Worm (Caenorhabditis elegans): Measurements from ENCODE around the gene str-16.
A peak's percentile ranks its signal among the peaks of the same experiment; 100 is the strongest.

The str-16 gene

ce11 chrV:3194952-3195450, 41.7 kb upstream of the str-16 start, which contains the start of gene Y73C8B.2 (continued):
- TF ChIP-seq sptf-1 (tag; optimal IDR thresholded peaks at IDR 0.05) (no peak), skn-1 (tag; optimal IDR thresholded peaks at IDR 0.05) (peak; percentile 11), efl-3 (GFP tag; optimal IDR thresholded peaks at IDR 0.05) (no peak), mab-9 (GFP tag; IDR thresholded peaks at IDR 0.05) (no peak), lin-35 (GFP tag; optimal IDR thresholded peaks at IDR 0.05) (peak; percentile 19 to 59), mef-2 (tag; optimal IDR thresholded peaks at IDR 0.05) (no peak), ceh-88 (GFP tag; IDR thresholded peaks at IDR 0.05) (no peak), nhr-20 (tag; optimal IDR thresholded peaks at IDR 0.05) (peak; percentile 31), nhr-76 (tag; optimal IDR thresholded peaks at IDR 0.05) (no peak), lsy-2 (tag; optimal IDR thresholded peaks at IDR 0.05) (peak in 1 of 2 experiments; percentile 45), unc-30 (tag; optimal IDR thresholded peaks at IDR 0.05) (no peak), sox-4 (tag; optimal IDR thresholded peaks at IDR 0.05) (no peak), elt-3 (tag; optimal IDR thresholded peaks at IDR 0.05) (no peak), irx-1 (tag; optimal IDR thresholded peaks at IDR 0.05) (peak; percentile 3), lin-13 (GFP tag; optimal IDR thresholded peaks at IDR 0.05) (no peak), unc-62 (GFP tag; optimal IDR thresholded peaks at IDR 0.05) (no peak), rnt-1 (tag; optimal IDR thresholded peaks at IDR 0.05) (no peak), F16B12.6 (tag; optimal IDR thresholded peaks at IDR 0.05) (no peak), dpl-1 (GFP tag; optimal IDR thresholded peaks at IDR 0.05) (peak in 1 of 3 experiments; percentile 67), lin-14 (GFP tag; optimal IDR thresholded peaks at IDR 0.05) (peak; percentile 76), mep-1 (tag; optimal IDR thresholded peaks at IDR 0.05) (peak; percentile 45), nhr-85 (tag) (peak; percentile 45), blmp-1 (tag; optimal IDR thresholded peaks at IDR 0.05) (peak; percentile 42), hlh-17 (GFP tag; optimal IDR thresholded peaks at IDR 0.05; ENCODE audit: borderline replicate concordance) (no peak), lin-39 (tag; optimal IDR thresholded peaks at IDR 0.05) (no peak)

DNA sequence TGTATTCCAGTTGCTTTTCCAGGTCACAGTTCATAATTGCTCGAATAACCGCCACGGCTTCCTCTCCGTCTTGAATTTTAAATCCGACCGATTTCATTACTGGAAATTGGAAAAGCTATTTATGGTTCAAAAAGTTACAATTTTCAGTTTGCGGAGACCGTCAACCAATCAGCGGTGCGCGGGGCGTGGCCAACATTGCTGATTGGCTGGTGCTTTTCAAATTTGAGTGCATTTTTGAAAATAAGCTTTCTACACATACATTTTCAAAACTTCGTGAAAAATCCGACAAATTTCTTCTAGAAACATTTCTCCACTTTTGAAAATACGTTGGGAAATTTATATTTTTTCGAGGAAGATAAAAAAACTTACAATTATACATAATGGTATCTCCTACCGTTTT, 40.9 kb upstream of the str-16 start:
- no peak for TF ChIP-seq dpl-1 (GFP tag; optimal IDR thresholded peaks at IDR 0.05)
- no peak for TF ChIP-seq mdl-1 (tag; optimal IDR thresholded peaks at IDR 0.05)
- TF ChIP-seq dsc-1 (tag; optimal IDR thresholded peaks at IDR 0.05) = no peak
- TF ChIP-seq jun-1 (tag; optimal IDR thresholded peaks at IDR 0.05) = no peak
- TF ChIP-seq nhr-85 (tag) = no peak
- TF ChIP-seq lin-14 (GFP tag; optimal IDR thresholded peaks at IDR 0.05) = no peak
- TF ChIP-seq irx-1 (tag; optimal IDR thresholded peaks at IDR 0.05) = no peak

ce11 chrV:3196832-3197329, 39.8 kb upstream of the str-16 start, which contains the start of the genes Y73C8B.1 and Y73C8B.5:
Gene Y73C8B.1, minus strand, starts transcription at chrV:3196882.
Gene Y73C8B.5, plus strand, starts transcription at chrV:3197268.
- no peak for TF ChIP-seq ets-5 (GFP tag; IDR thresholded peaks at IDR 0.05)
- no peak for TF ChIP-seq tbx-2 (tag; optimal IDR thresholded peaks at IDR 0.05)
- TF ChIP-seq nhr-90 (tag; optimal IDR thresholded peaks at IDR 0.05; ENCODE audit: poor library complexity) = no peak
- TF ChIP-seq nhr-11 (tag; optimal IDR thresholded peaks at IDR 0.05) = peak; percentile 42
- no peak for TF ChIP-seq hlh-4 (tag; optimal IDR thresholded peaks at IDR 0.05)
- TF ChIP-seq nhr-85 (tag) = peak; percentile 2
- peak; percentile 29 for TF ChIP-seq nhr-71 (tag; optimal IDR thresholded peaks at IDR 0.05)
- TF ChIP-seq nhr-20 (tag; optimal IDR thresholded peaks at IDR 0.05) = peak; percentile 33
- TF ChIP-seq unc-86 (tag; optimal IDR thresholded peaks at IDR 0.05) = no peak
- peak; percentile 61 for TF ChIP-seq grh-1 (GFP tag; IDR thresholded peaks at IDR 0.05)
- TF ChIP-seq lin-35 (GFP tag; optimal IDR thresholded peaks at IDR 0.05) = peak in 1 of 2 experiments; percentile 45
- TF ChIP-seq snu-23 (GFP tag; optimal IDR thresholded peaks at IDR 0.05) = peak; percentile 8
- no peak for TF ChIP-seq unc-130 (tag; optimal IDR thresholded peaks at IDR 0.05)
